Fruit fly (Drosophila melanogaster) whole organism, embryonic: ENCODE data around the gene Pp1alpha-96A.

Source experiments
- ATbp ChIP-seq: fragments of 200-800 bp; sonication (Bioruptor generic); optimal IDR thresholded peaks from 2 replicates; lab custom pipeline; 2017; ENCODE audit warnings: missing biosample characterization, mild to moderate bottlenecking, missing genetic modification characterization, missing genetic modification reagents
- Atf6 ChIP-seq: fragments of 200-800 bp; sonication (Bioruptor generic); IDR thresholded peaks from 2 replicates; pipeline ENCODE4 v1.3.6; 2022; ENCODE audit warnings: missing biosample characterization, missing genetic modification characterization
- B-H1 ChIP-seq: fragments of 200-800 bp; sonication (Bioruptor generic); IDR thresholded peaks from 3 replicates; pipeline ENCODE4 v1.3.6; 2022; ENCODE audit warnings: missing biosample characterization, missing genetic modification characterization
- CG1024 ChIP-seq: fragments of 200-800 bp; sonication (Bioruptor generic); IDR thresholded peaks from 2 replicates; pipeline ENCODE4 v1.3.6; 2022; ENCODE audit warnings: missing biosample characterization, missing genetic modification characterization
- CG11085 ChIP-seq: fragments of 200-800 bp; sonication (Bioruptor generic); IDR thresholded peaks from 2 replicates; pipeline ENCODE4 v1.3.6; 2022; ENCODE audit warnings: missing biosample characterization, missing genetic modification characterization
- CG11696 ChIP-seq: fragments of 200-800 bp; sonication (Bioruptor generic); IDR thresholded peaks from 2 replicates; pipeline ENCODE4 v1.3.6; 2022; ENCODE audit warnings: missing biosample characterization, missing genetic modification characterization
- CG12299 ChIP-seq: fragments of 200-800 bp; sonication (Bioruptor generic); optimal IDR thresholded peaks from 2 replicates; lab custom pipeline; 2018; ENCODE audit warnings: missing biosample characterization, mild to moderate bottlenecking, missing genetic modification characterization
- CG12391 ChIP-seq: fragments of 200-800 bp; sonication (Bioruptor generic); optimal IDR thresholded peaks from 3 replicates; lab custom pipeline; 2018; ENCODE audit warnings: missing biosample characterization, mild to moderate bottlenecking, missing genetic modification characterization, moderate library complexity
- CG12659 ChIP-seq: fragments of 200-800 bp; sonication (Bioruptor generic); optimal IDR thresholded peaks from 3 replicates; lab custom pipeline; 2017; ENCODE audit warnings: mild to moderate bottlenecking, missing biosample characterization, missing genetic modification reagents, missing genetic modification characterization
- CG14050 ChIP-seq: fragments of 200-800 bp; sonication (Bioruptor generic); IDR thresholded peaks from 3 replicates; pipeline ENCODE4 v1.3.6; 2022; ENCODE audit warnings: missing biosample characterization, missing genetic modification characterization
- CG14860 ChIP-seq: fragments of 200-800 bp; sonication (Bioruptor generic); IDR thresholded peaks from 3 replicates; pipeline ENCODE4 v1.3.6; 2022; ENCODE audit warnings: missing biosample characterization, missing genetic modification characterization; ENCODE audit not compliant: partially characterized antibody
- CG16813 ChIP-seq: fragments of 200-800 bp; sonication (Bioruptor generic); IDR thresholded peaks from 3 replicates; pipeline ENCODE4 v1.3.6; 2022; ENCODE audit warnings: missing biosample characterization, missing genetic modification characterization; ENCODE audit not compliant: partially characterized antibody
- CG18262 ChIP-seq: fragments of 200-800 bp; optimal IDR thresholded peaks from 3 replicates; lab custom pipeline; 2019; ENCODE audit warnings: missing biosample characterization, mild to moderate bottlenecking, missing genetic modification characterization, moderate library complexity
- CG3065 ChIP-seq: fragments of 200-800 bp; sonication (Bioruptor generic); optimal IDR thresholded peaks from 2 replicates; lab custom pipeline; 2016; ENCODE audit warnings: missing biosample characterization, missing genetic modification characterization
- CG32772 ChIP-seq: fragments of 200-800 bp; sonication (Bioruptor generic); IDR thresholded peaks from 2 replicates; pipeline ENCODE4 v1.3.6; 2022; ENCODE audit warnings: missing biosample characterization, missing genetic modification characterization
- CG3847 ChIP-seq: fragments of 200-800 bp; sonication (Bioruptor generic); IDR thresholded peaks from 2 replicates; pipeline ENCODE4 v1.3.6; 2022; ENCODE audit warnings: missing biosample characterization, missing genetic modification characterization
- CG4360 ChIP-seq: fragments of 200-800 bp; sonication (Bioruptor generic); IDR thresholded peaks from 2 replicates; pipeline ENCODE4 v1.3.6; 2022; ENCODE audit warnings: missing biosample characterization, missing genetic modification characterization
- CG4730 ChIP-seq: fragments of 200-800 bp; sonication (Bioruptor generic); IDR thresholded peaks from 2 replicates; pipeline ENCODE4 v1.3.6; 2022; ENCODE audit warnings: missing biosample characterization, missing genetic modification characterization
- CG6175 ChIP-seq: fragments of 200-800 bp; sonication (Bioruptor generic); IDR thresholded peaks from 3 replicates; pipeline ENCODE4 v1.3.6; 2022; ENCODE audit warnings: missing biosample characterization, missing genetic modification characterization
- CG6854 ChIP-seq: fragments of 200-800 bp; sonication (Bioruptor generic); optimal IDR thresholded peaks from 3 replicates; lab custom pipeline; 2017; ENCODE audit warnings: missing biosample characterization, mild to moderate bottlenecking, missing genetic modification characterization
- CG8290 ChIP-seq, 3 experiments: fragments of 200-800 bp; sonication (Bioruptor generic); optimal IDR thresholded peaks; 2 replicates each; lab custom pipeline; 2016 to 2019; ENCODE audit warnings: missing biosample characterization in 3 of 3, missing genetic modification characterization in 3 of 3, mild to moderate bottlenecking in 2 of 3, moderate library complexity in 1 of 3
- CG9609 ChIP-seq: fragments of 200-800 bp; sonication (Bioruptor generic); optimal IDR thresholded peaks from 3 replicates; lab custom pipeline; 2016; ENCODE audit warnings: missing biosample characterization, missing genetic modification characterization
- Dref ChIP-seq: fragments of 200-800 bp; sonication (Bioruptor generic); IDR thresholded peaks from 2 replicates; pipeline ENCODE4 v1.3.6; 2022; ENCODE audit warnings: missing biosample characterization, missing genetic modification characterization
- Fer2 ChIP-seq: fragments of 200-800 bp; sonication (Bioruptor generic); optimal IDR thresholded peaks from 2 replicates; lab custom pipeline; 2018; ENCODE audit warnings: missing biosample characterization, mild to moderate bottlenecking, missing genetic modification characterization, moderate library complexity
- Gsc ChIP-seq: fragments of 200-800 bp; sonication (Bioruptor generic); IDR thresholded peaks from 2 replicates; pipeline ENCODE4 v1.3.6; 2022; ENCODE audit warnings: missing biosample characterization, missing genetic modification characterization
- HHEX ChIP-seq: fragments of 200-800 bp; sonication (Bioruptor generic); optimal IDR thresholded peaks from 3 replicates; lab custom pipeline; 2017; ENCODE audit warnings: missing biosample characterization, mild to moderate bottlenecking, missing genetic modification characterization, missing genetic modification reagents
- HLH3B ChIP-seq: fragments of 200-800 bp; sonication (Bioruptor generic); IDR thresholded peaks from 2 replicates; pipeline ENCODE4 v1.3.6; 2022; ENCODE audit warnings: missing biosample characterization, missing genetic modification characterization
- Hr78 ChIP-seq, 2 experiments: fragments of 200-800 bp in 1 of 2; fragments of >200 bp in 1 of 2; sonication (Bioruptor generic) in 1 of 2; optimal IDR thresholded peaks; 2 replicates each; lab custom pipeline; 2017 to 2019; ENCODE audit warnings: missing biosample characterization in 2 of 2, missing genetic modification characterization in 2 of 2, mild to moderate bottlenecking in 1 of 2, moderate library complexity in 1 of 2
- Hsf ChIP-seq: fragments of 200-800 bp; sonication (Bioruptor generic); optimal IDR thresholded peaks from 3 replicates; lab custom pipeline; 2016; ENCODE audit warnings: missing biosample characterization, missing genetic modification characterization
- Lim3 ChIP-seq: fragments of 200-800 bp; sonication (Bioruptor generic); IDR thresholded peaks from 2 replicates; pipeline ENCODE4 v1.3.6; 2022; ENCODE audit warnings: missing biosample characterization, missing genetic modification characterization
- MTF-1 ChIP-seq: fragments of 200-800 bp; sonication (Bioruptor generic); optimal IDR thresholded peaks from 2 replicates; lab custom pipeline; 2018; ENCODE audit warnings: missing biosample characterization, mild to moderate bottlenecking, missing genetic modification characterization, borderline replicate concordance
- Nf-YC ChIP-seq: fragments of 200-800 bp; optimal IDR thresholded peaks from 3 replicates; lab custom pipeline; 2019; ENCODE audit warnings: missing biosample characterization, mild to moderate bottlenecking, missing genetic modification characterization, moderate library complexity
- Sin3A ChIP-seq: fragments of >200 bp; optimal IDR thresholded peaks from 2 replicates; lab custom pipeline; 2018
- Sox100B ChIP-seq: fragments of 200-800 bp; sonication (Bioruptor generic); optimal IDR thresholded peaks from 3 replicates; lab custom pipeline; 2018; ENCODE audit warnings: missing biosample characterization, mild to moderate bottlenecking, missing genetic modification characterization
- TFAM ChIP-seq: fragments of 200-800 bp; sonication (Bioruptor generic); optimal IDR thresholded peaks from 2 replicates; lab custom pipeline; 2017; ENCODE audit warnings: missing biosample characterization, missing genetic modification characterization, inconsistent platforms
- bbx ChIP-seq: fragments of 200-800 bp; sonication (Bioruptor generic); IDR thresholded peaks from 2 replicates; pipeline ENCODE4 v1.3.6; 2022; ENCODE audit warnings: missing biosample characterization, missing genetic modification characterization; ENCODE audit not compliant: partially characterized antibody
- bigmax ChIP-seq: fragments of 200-800 bp; sonication (Bioruptor generic); optimal IDR thresholded peaks from 2 replicates; lab custom pipeline; 2018; ENCODE audit warnings: missing biosample characterization, mild to moderate bottlenecking, missing genetic modification characterization
- chif ChIP-seq, 2 experiments: fragments of 200-800 bp; sonication (Bioruptor generic); optimal IDR thresholded peaks; 3 replicates each; lab custom pipeline; 2016; ENCODE audit warnings: missing biosample characterization in 2 of 2, missing genetic modification characterization in 2 of 2
- croc ChIP-seq: fragments of 200-800 bp; sonication (Bioruptor generic); conservative IDR thresholded peaks from 3 replicates; pipeline ENCODE4 v1.3.6; 2022; ENCODE audit warnings: missing biosample characterization, missing genetic modification characterization
- dysf ChIP-seq: fragments of 200-800 bp; sonication (Bioruptor generic); IDR thresholded peaks from 3 replicates; pipeline ENCODE4 v1.3.6; 2022; ENCODE audit warnings: missing biosample characterization, missing genetic modification characterization
- fu2 ChIP-seq: fragments of 200-800 bp; sonication (Bioruptor generic); optimal IDR thresholded peaks from 2 replicates; lab custom pipeline; 2016; ENCODE audit warnings: missing biosample characterization, missing genetic modification characterization
- gcm2 ChIP-seq: fragments of 200-800 bp; sonication (Bioruptor generic); optimal IDR thresholded peaks from 2 replicates; lab custom pipeline; 2016; ENCODE audit warnings: missing biosample characterization, missing genetic modification characterization
- insv ChIP-seq, 2 experiments: fragments of 200-800 bp; sonication (Bioruptor generic); optimal IDR thresholded peaks; 3 replicates each; lab custom pipeline; 2016 to 2018; ENCODE audit warnings: missing biosample characterization in 2 of 2, missing genetic modification characterization in 2 of 2
- odd ChIP-seq: fragments of 200-800 bp; sonication (Bioruptor generic); optimal IDR thresholded peaks from 2 replicates; lab custom pipeline; 2017; ENCODE audit warnings: missing biosample characterization, mild to moderate bottlenecking, missing genetic modification characterization
- pb ChIP-seq: fragments of 200-800 bp; sonication (Bioruptor generic); optimal IDR thresholded peaks from 3 replicates; lab custom pipeline; 2016; ENCODE audit warnings: missing biosample characterization, missing genetic modification characterization
- psq ChIP-seq: fragments of 200-800 bp; sonication (Bioruptor generic); optimal IDR thresholded peaks from 2 replicates; lab custom pipeline; 2017; ENCODE audit warnings: missing biosample characterization, missing genetic modification characterization
- row ChIP-seq: fragments of 200-800 bp; sonication (Bioruptor generic); IDR thresholded peaks from 3 replicates; pipeline ENCODE4 v1.3.6; 2022; ENCODE audit warnings: missing biosample characterization, missing genetic modification characterization
- slp2 ChIP-seq: fragments of 200-800 bp; sonication (Bioruptor generic); optimal IDR thresholded peaks from 2 replicates; lab custom pipeline; 2016; ENCODE audit warnings: missing biosample characterization, missing genetic modification characterization
- tio ChIP-seq: fragments of 200-800 bp; sonication (Bioruptor generic); optimal IDR thresholded peaks from 2 replicates; lab custom pipeline; 2017; ENCODE audit warnings: missing biosample characterization, missing genetic modification characterization, inconsistent platforms
- z ChIP-seq: fragments of 200-800 bp; sonication (Bioruptor generic); IDR thresholded peaks from 3 replicates; pipeline ENCODE4 v1.3.6; 2022; ENCODE audit warnings: missing biosample characterization, missing genetic modification characterization

Gene Pp1alpha-96A

DNA sequence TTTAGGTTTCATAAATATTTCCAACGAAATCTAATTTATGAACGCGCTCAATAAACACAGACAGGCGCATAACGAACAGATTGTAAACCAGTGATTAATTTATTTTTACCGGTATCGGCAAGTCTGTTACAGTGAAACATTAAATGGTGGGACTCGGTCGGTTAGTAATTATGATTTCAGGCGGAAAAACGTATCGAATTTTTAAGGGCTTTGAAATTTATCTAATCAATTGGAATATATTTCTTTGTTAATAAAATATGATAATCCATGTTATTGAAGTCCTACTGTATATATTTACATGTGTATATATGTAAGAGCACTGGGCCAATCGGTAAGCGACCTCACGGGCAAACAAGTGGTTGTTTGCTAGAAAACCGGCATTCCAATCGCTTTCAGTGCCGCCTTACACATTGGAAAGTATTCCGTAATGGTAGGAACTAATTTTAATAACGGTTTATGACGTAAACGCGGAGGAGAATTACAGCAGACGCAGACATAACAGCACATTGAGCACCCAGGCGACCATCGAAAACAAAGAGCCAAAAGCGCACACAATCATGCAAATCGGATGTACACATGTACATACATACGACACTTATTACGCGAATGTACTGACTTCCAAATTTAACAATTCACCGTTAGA, 25.1 kb downstream of the Pp1alpha-96A start:
- peak; percentile 92 for TF ChIP-seq CG14050 (GFP tag; lab: Robert Waterston, UW)
- peak; percentile 92 for TF ChIP-seq Fer2
- peak; percentile 96 for TF ChIP-seq HLH3B (GFP tag; lab: Robert Waterston, UW)
- peak; percentile 95 for TF ChIP-seq Hsf
- TF ChIP-seq Nf-YC (tag; lab: Kevin White, UChicago) = peak; percentile 85
- TF ChIP-seq CG11085 (GFP tag; lab: Robert Waterston, UW) = peak; percentile 93
- no peak for TF ChIP-seq z (GFP tag; lab: Robert Waterston, UW)
- no peak for TF ChIP-seq CG16813 (GFP tag; lab: Robert Waterston, UW)
- TF ChIP-seq Dref = peak; percentile 35
- no peak for TF ChIP-seq CG18262 (tag; lab: Kevin White, UChicago)
- no peak for TF ChIP-seq CG8290 (GFP tag; optimal IDR thresholded peaks at IDR 0.05; lab: Kevin White, UChicago)
- no peak for TF ChIP-seq CG8290 (tag; optimal IDR thresholded peaks at IDR 0.05; lab: Kevin White, UChicago)
- peak; percentile 93 for TF ChIP-seq CG6175
- TF ChIP-seq Lim3 (GFP tag; lab: Robert Waterston, UW) = peak; percentile 80
- TF ChIP-seq CG9609 (GFP tag; lab: Kevin White, UChicago) = peak; percentile 79
- TF ChIP-seq CG32772 (GFP tag; lab: Robert Waterston, UW) = peak; percentile 93
- peak; percentile 98 for TF ChIP-seq Atf6 (GFP tag; lab: Robert Waterston, UW)
- TF ChIP-seq Sox100B (GFP tag; lab: Kevin White, UChicago) = peak; percentile 61
- peak; percentile 88 for TF ChIP-seq fu2 (GFP tag; lab: Kevin White, UChicago)
- TF ChIP-seq row (GFP tag; lab: Robert Waterston, UW) = peak; percentile 98
- peak; percentile 72; the same call in 1 of the 2 replicates for TF ChIP-seq Gsc (GFP tag; lab: Robert Waterston, UW)
- no peak for TF ChIP-seq Sin3A
- peak; percentile 76 for TF ChIP-seq psq (GFP tag; lab: Kevin White, UChicago)
- no peak for TF ChIP-seq CG14860 (GFP tag; lab: Robert Waterston, UW)
- peak; percentile 86 for TF ChIP-seq HHEX
- TF ChIP-seq CG3065 (GFP tag; lab: Kevin White, UChicago) = peak; percentile 71
- TF ChIP-seq pb = peak; percentile 30
- TF ChIP-seq chif (GFP tag; optimal IDR thresholded peaks at IDR 0.05; lab: Kevin White, UChicago) = peak; percentile 82 to 88
- peak; percentile 93 for TF ChIP-seq CG12391 (tag; lab: Kevin White, UChicago)
- peak; percentile 84 for TF ChIP-seq tio (GFP tag; lab: Kevin White, UChicago)
- TF ChIP-seq croc (GFP tag; lab: Robert Waterston, UW) = peak; percentile 65
- peak; percentile 94 for TF ChIP-seq B-H1 (GFP tag; lab: Robert Waterston, UW)
- peak in 1 of 2 experiments; percentile 70 for TF ChIP-seq Hr78 (GFP tag; optimal IDR thresholded peaks at IDR 0.05; lab: Kevin White, UChicago)
- TF ChIP-seq CG11696 (GFP tag; lab: Robert Waterston, UW) = peak; percentile 90
- TF ChIP-seq CG4730 = peak; percentile 94
- peak in 1 of 2 experiments; percentile 46 for TF ChIP-seq insv (GFP tag; optimal IDR thresholded peaks at IDR 0.05; lab: Kevin White, UChicago)
- peak; percentile 79 for TF ChIP-seq CG1024 (GFP tag; lab: Robert Waterston, UW)
- peak; percentile 77 for TF ChIP-seq gcm2 (GFP tag; lab: Kevin White, UChicago)
- no peak for TF ChIP-seq bigmax (GFP tag; lab: Kevin White, UChicago)
- peak; percentile 64 for TF ChIP-seq slp2
- TF ChIP-seq CG4360 (GFP tag; lab: Robert Waterston, UW) = peak; percentile 55; the same call in 1 of the 2 replicates
- peak; percentile 96 for TF ChIP-seq CG3847
- TF ChIP-seq CG6854 (GFP tag; lab: Kevin White, UChicago) = peak; percentile 78
- TF ChIP-seq TFAM (GFP tag; lab: Kevin White, UChicago) = no peak
- TF ChIP-seq CG12659 (GFP tag; lab: Kevin White, UChicago) = peak; percentile 97
- peak; percentile 89 for TF ChIP-seq CG12299 (tag; lab: Kevin White, UChicago)
- peak; percentile 98 for TF ChIP-seq dysf (GFP tag; lab: Robert Waterston, UW)
- TF ChIP-seq bbx (GFP tag; lab: Robert Waterston, UW) = no peak
- no peak for TF ChIP-seq odd (GFP tag; lab: Kevin White, UChicago)
- TF ChIP-seq MTF-1 = peak; percentile 31
- peak; percentile 83 for TF ChIP-seq ATbp
